Fruit fly (Drosophila melanogaster) whole organism, embryonic: ENCODE data around the gene Nthl1.

Experiments used
- Atf-2 ChIP-seq: fragments of 200-800 bp; sonication (Bioruptor generic); optimal IDR thresholded peaks from 2 replicates; lab custom pipeline; 2016; ENCODE audit warnings: missing biosample characterization, missing genetic modification characterization
- Blimp-1 ChIP-seq: fragments of 200-800 bp; sonication (Bioruptor generic); optimal IDR thresholded peaks from 3 replicates; lab custom pipeline; 2018; ENCODE audit warnings: missing biosample characterization, missing genetic modification characterization, mild to moderate bottlenecking, moderate library complexity, missing genetic modification reagents
- CG10147 ChIP-seq: fragments of 200-800 bp; sonication (Bioruptor generic); optimal IDR thresholded peaks from 2 replicates; lab custom pipeline; 2019; ENCODE audit warnings: missing biosample characterization, mild to moderate bottlenecking, missing genetic modification characterization, moderate library complexity
- CG10274 ChIP-seq: fragments of 200-800 bp; sonication (Bioruptor generic); optimal IDR thresholded peaks from 3 replicates; lab custom pipeline; 2017; ENCODE audit warnings: missing biosample characterization, mild to moderate bottlenecking, missing genetic modification characterization
- CG10366 ChIP-seq: fragments of 200-800 bp; sonication (Bioruptor generic); IDR thresholded peaks from 2 replicates; pipeline ENCODE4 v1.3.6; 2022; ENCODE audit warnings: missing biosample characterization, missing genetic modification characterization
- CG10565 ChIP-seq: fragments of 200-800 bp; sonication (Bioruptor generic); optimal IDR thresholded peaks from 3 replicates; lab custom pipeline; 2016; ENCODE audit warnings: missing biosample characterization, mild to moderate bottlenecking, missing genetic modification characterization
- CG12104 ChIP-seq: fragments of 200-800 bp; sonication (Bioruptor generic); optimal IDR thresholded peaks from 3 replicates; lab custom pipeline; 2016; ENCODE audit warnings: missing biosample characterization, missing genetic modification characterization
- CG13287 ChIP-seq: fragments of 200-800 bp; sonication (Bioruptor generic); IDR thresholded peaks from 2 replicates; pipeline ENCODE4 v1.3.6; 2022; ENCODE audit warnings: missing biosample characterization, missing genetic modification characterization; ENCODE audit not compliant: partially characterized antibody
- CG14441 ChIP-seq: fragments of 200-800 bp; sonication (Bioruptor generic); IDR thresholded peaks from 2 replicates; pipeline ENCODE4 v1.3.6; 2022; ENCODE audit warnings: missing biosample characterization, missing genetic modification characterization
- CG15479 ChIP-seq: fragments of 200-800 bp; sonication (Bioruptor generic); optimal IDR thresholded peaks from 3 replicates; lab custom pipeline; 2019; ENCODE audit warnings: missing biosample characterization, mild to moderate bottlenecking, missing genetic modification characterization, moderate library complexity
- CG18599 ChIP-seq: fragments of 200-800 bp; sonication (Bioruptor generic); optimal IDR thresholded peaks from 3 replicates; lab custom pipeline; 2017; ENCODE audit warnings: missing biosample characterization, missing genetic modification characterization, mild to moderate bottlenecking, moderate library complexity, missing genetic modification reagents
- CG18764 ChIP-seq: fragments of 200-800 bp; sonication (Bioruptor generic); optimal IDR thresholded peaks from 3 replicates; lab custom pipeline; 2016; ENCODE audit warnings: missing biosample characterization, missing genetic modification characterization
- CG3065 ChIP-seq: fragments of 200-800 bp; sonication (Bioruptor generic); optimal IDR thresholded peaks from 2 replicates; lab custom pipeline; 2016; ENCODE audit warnings: missing biosample characterization, missing genetic modification characterization
- CG31441 ChIP-seq: fragments of 200-800 bp; sonication (Bioruptor generic); IDR thresholded peaks from 2 replicates; pipeline ENCODE4 v1.3.6; 2022; ENCODE audit warnings: missing biosample characterization, missing genetic modification characterization
- CG32767 ChIP-seq: fragments of 200-800 bp; sonication (Bioruptor generic); IDR thresholded peaks from 2 replicates; pipeline ENCODE4 v1.3.6; 2022; ENCODE audit warnings: missing biosample characterization, missing genetic modification characterization
- CG4854 ChIP-seq: fragments of 200-800 bp; sonication (Bioruptor generic); optimal IDR thresholded peaks from 2 replicates; lab custom pipeline; 2016; ENCODE audit warnings: missing biosample characterization, missing genetic modification characterization, inconsistent platforms
- CG7839 ChIP-seq: fragments of 200-800 bp; sonication (Bioruptor generic); optimal IDR thresholded peaks from 3 replicates; lab custom pipeline; 2018; ENCODE audit warnings: missing biosample characterization, mild to moderate bottlenecking, missing genetic modification characterization, moderate library complexity
- Gug ChIP-seq: fragments of 200-800 bp; sonication (Bioruptor generic); IDR thresholded peaks from 4 replicates; pipeline ENCODE4 v1.3.6; 2022; ENCODE audit warnings: missing biosample characterization, missing genetic modification characterization
- HLH3B ChIP-seq: fragments of 200-800 bp; sonication (Bioruptor generic); IDR thresholded peaks from 2 replicates; pipeline ENCODE4 v1.3.6; 2022; ENCODE audit warnings: missing biosample characterization, missing genetic modification characterization
- HmgZ ChIP-seq: fragments of 200-800 bp; sonication (Bioruptor generic); optimal IDR thresholded peaks from 2 replicates; lab custom pipeline; 2018; ENCODE audit warnings: missing biosample characterization, mild to moderate bottlenecking, missing genetic modification characterization
- Jarid2 ChIP-seq: fragments of 200-800 bp; sonication (Bioruptor generic); optimal IDR thresholded peaks from 3 replicates; lab custom pipeline; 2017; ENCODE audit warnings: mild to moderate bottlenecking, missing biosample characterization, missing genetic modification reagents, missing genetic modification characterization
- Oaz ChIP-seq: fragments of 200-800 bp; sonication (Bioruptor generic); IDR thresholded peaks from 2 replicates; pipeline ENCODE4 v1.3.6; 2022; ENCODE audit warnings: missing biosample characterization, missing genetic modification characterization
- Rfx ChIP-seq: fragments of 200-800 bp; sonication (Bioruptor generic); IDR thresholded peaks from 2 replicates; pipeline ENCODE4 v1.3.6; 2022; ENCODE audit warnings: missing biosample characterization, missing genetic modification characterization
- Scr ChIP-seq: fragments of 200-800 bp; sonication (Bioruptor generic); IDR thresholded peaks from 2 replicates; pipeline ENCODE4 v1.3.6; 2022; ENCODE audit warnings: missing biosample characterization, missing genetic modification characterization; ENCODE audit not compliant: partially characterized antibody
- Trl ChIP-seq, 3 experiments: fragments of >200 bp in 2 of 3; fragments of 200-800 bp in 1 of 3; sonication (Bioruptor generic) in 1 of 3; optimal IDR thresholded peaks; 2 replicates in 1 of 3; 3 replicates in 2 of 3; lab custom pipeline; 2016 to 2017; ENCODE audit warnings: missing biosample characterization in 1 of 3, missing genetic modification characterization in 1 of 3
- aop ChIP-seq: fragments of 200-800 bp; sonication (Bioruptor generic); IDR thresholded peaks from 2 replicates; pipeline ENCODE4 v1.3.6; 2022; ENCODE audit warnings: missing biosample characterization, missing genetic modification characterization
- ase ChIP-seq: fragments of 200-800 bp; sonication (Bioruptor generic); IDR thresholded peaks from 3 replicates; pipeline ENCODE4 v1.3.6; 2022; ENCODE audit warnings: missing biosample characterization, missing genetic modification characterization
- chm ChIP-seq: fragments of 200-800 bp; sonication (Bioruptor generic); IDR thresholded peaks from 2 replicates; pipeline ENCODE4 v1.3.6; 2022; ENCODE audit warnings: missing biosample characterization, missing genetic modification characterization
- cwo ChIP-seq: fragments of 200-800 bp; sonication (Bioruptor generic); optimal IDR thresholded peaks from 3 replicates; lab custom pipeline; 2017; ENCODE audit warnings: missing biosample characterization, missing genetic modification characterization, mild to moderate bottlenecking, moderate library complexity, missing genetic modification reagents
- disco-r ChIP-seq: fragments of 200-800 bp; sonication (Bioruptor generic); optimal IDR thresholded peaks from 2 replicates; lab custom pipeline; 2016; ENCODE audit warnings: missing biosample characterization, missing genetic modification characterization
- eve ChIP-seq, 2 experiments: fragments of >200 bp; optimal IDR thresholded peaks; 2 replicates each; lab custom pipeline; 2017; ENCODE audit warnings: missing biosample characterization in 2 of 2, missing genetic modification characterization in 2 of 2
- gcm ChIP-seq: fragments of 200-800 bp; sonication (Bioruptor generic); optimal IDR thresholded peaks from 2 replicates; lab custom pipeline; 2019; ENCODE audit warnings: missing biosample characterization, mild to moderate bottlenecking, missing genetic modification characterization, moderate library complexity
- kni ChIP-seq: fragments of 200-800 bp; sonication (Bioruptor generic); optimal IDR thresholded peaks from 3 replicates; lab custom pipeline; 2017; ENCODE audit warnings: mild to moderate bottlenecking, missing biosample characterization, missing genetic modification reagents, missing genetic modification characterization
- lab ChIP-seq: fragments of 200-800 bp; sonication (Bioruptor generic); optimal IDR thresholded peaks from 3 replicates; lab custom pipeline; 2017; ENCODE audit warnings: missing biosample characterization, missing genetic modification characterization, mild to moderate bottlenecking, moderate library complexity, missing genetic modification reagents
- nom ChIP-seq: fragments of 200-800 bp; sonication (Bioruptor generic); optimal IDR thresholded peaks from 2 replicates; lab custom pipeline; 2017; ENCODE audit warnings: missing biosample characterization, missing genetic modification characterization, mild to moderate bottlenecking, moderate library complexity, missing genetic modification reagents
- prd ChIP-seq, 3 experiments: fragments of >200 bp in 2 of 3; fragments of 200-800 bp in 1 of 3; sonication (Bioruptor generic) in 1 of 3; optimal IDR thresholded peaks in 2 of 3; IDR thresholded peaks in 1 of 3; 2 replicates in 2 of 3; 3 replicates in 1 of 3; pipeline versions ENCODE4 v1.3.6 to Lab custom; 2017 to 2022; ENCODE audit warnings: missing biosample characterization in 1 of 3, missing genetic modification characterization in 1 of 3
- psq ChIP-seq: fragments of 200-800 bp; sonication (Bioruptor generic); optimal IDR thresholded peaks from 2 replicates; lab custom pipeline; 2017; ENCODE audit warnings: missing biosample characterization, missing genetic modification characterization
- row ChIP-seq: fragments of 200-800 bp; sonication (Bioruptor generic); IDR thresholded peaks from 3 replicates; pipeline ENCODE4 v1.3.6; 2022; ENCODE audit warnings: missing biosample characterization, missing genetic modification characterization
- sens ChIP-seq: fragments of 200-800 bp; sonication (Bioruptor generic); peaks from one replicate; lab custom pipeline; 2016; ENCODE audit warnings: missing biosample characterization, missing genetic modification characterization
- sim ChIP-seq: fragments of 200-800 bp; sonication (Bioruptor generic); IDR thresholded peaks from 2 replicates; pipeline ENCODE4 v1.3.6; 2022; ENCODE audit warnings: missing biosample characterization, missing genetic modification characterization
- slou ChIP-seq: fragments of 200-800 bp; sonication (Bioruptor generic); optimal IDR thresholded peaks from 3 replicates; lab custom pipeline; 2016; ENCODE audit warnings: missing biosample characterization, missing genetic modification characterization
- tio ChIP-seq: fragments of 200-800 bp; sonication (Bioruptor generic); optimal IDR thresholded peaks from 2 replicates; lab custom pipeline; 2017; ENCODE audit warnings: missing biosample characterization, missing genetic modification characterization, inconsistent platforms
- tll ChIP-seq, 2 experiments: fragments of 200-800 bp in 1 of 2; fragments of >200 bp in 1 of 2; sonication (Bioruptor generic) in 1 of 2; optimal IDR thresholded peaks; 2 replicates each; lab custom pipeline; 2017 to 2019; ENCODE audit warnings: missing biosample characterization in 2 of 2, missing genetic modification characterization in 2 of 2, mild to moderate bottlenecking in 1 of 2, moderate library complexity in 1 of 2
- trem ChIP-seq: fragments of 200-800 bp; optimal IDR thresholded peaks from 3 replicates; lab custom pipeline; 2019; ENCODE audit warnings: missing biosample characterization, mild to moderate bottlenecking, missing genetic modification characterization, moderate library complexity
- vfl ChIP-seq: fragments of 200-800 bp; sonication (Bioruptor generic); optimal IDR thresholded peaks from 2 replicates; lab custom pipeline; 2016; ENCODE audit warnings: missing biosample characterization, missing genetic modification characterization

Gene Nthl1

dm6 chr2L:20917235-20918055, 10.2 kb downstream of the Nthl1 start (continued):
- TF ChIP-seq vfl (GFP tag; lab: Kevin White, UChicago), result peak; percentile 51
- TF ChIP-seq Jarid2 (GFP tag; lab: Kevin White, UChicago), result peak; percentile 73
- no peak for TF ChIP-seq CG4854 (GFP tag; lab: Kevin White, UChicago)
- no peak for TF ChIP-seq aop
- TF ChIP-seq tio (GFP tag; lab: Kevin White, UChicago), result peak; percentile 71
- peak; percentile 68; the same call in 3 of the 4 replicates for TF ChIP-seq Gug (GFP tag; lab: Robert Waterston, UW)
- no peak for TF ChIP-seq Scr
- peak; percentile 5 for TF ChIP-seq slou (GFP tag; lab: Kevin White, UChicago)
- TF ChIP-seq Oaz (GFP tag; lab: Robert Waterston, UW), result peak; percentile 21; the same call in 1 of the 2 replicates
- TF ChIP-seq trem (tag; lab: Kevin White, UChicago), result peak; percentile 86
- TF ChIP-seq CG10565, result no peak
- peak; percentile 66 for TF ChIP-seq CG10147 (GFP tag; lab: Kevin White, UChicago)
- peak; percentile 89 for TF ChIP-seq CG18764 (GFP tag; lab: Kevin White, UChicago)

DNA sequence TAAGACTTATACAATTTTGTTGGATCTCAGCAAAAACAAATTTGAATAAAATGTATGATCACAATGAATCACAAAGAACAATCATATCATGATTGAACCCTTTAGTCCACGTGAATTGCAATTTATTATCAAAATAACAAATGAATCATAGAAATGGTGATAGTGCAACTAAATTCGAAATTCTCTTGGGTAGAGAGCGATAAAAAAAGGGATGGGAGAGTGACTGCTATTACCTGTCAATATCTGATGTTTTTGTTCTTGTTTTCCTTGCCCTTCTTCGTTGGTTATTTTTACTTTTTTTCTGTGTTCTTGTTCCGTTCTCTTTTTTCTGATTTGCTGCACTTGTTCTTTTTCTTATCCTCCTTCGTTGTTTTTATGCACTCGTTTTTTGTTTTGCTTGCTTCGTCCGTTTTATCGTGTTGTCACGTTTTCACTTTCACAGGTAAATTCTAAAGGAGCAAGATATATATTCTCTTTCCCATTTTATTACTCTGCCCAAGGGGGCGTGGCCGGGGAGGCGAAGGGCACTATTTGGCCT, 10.9 kb downstream of the Nthl1 start:
- peak; percentile 67 for TF ChIP-seq psq (GFP tag; lab: Kevin White, UChicago)
- peak in 1 of 2 experiments; percentile 55 for TF ChIP-seq eve (GFP tag; optimal IDR thresholded peaks at IDR 0.05; lab: Kevin White, UChicago)
- 0 out of 2 replicates have a peak, but pooled peaks have one; percentile 16 for TF ChIP-seq sim (GFP tag; lab: Robert Waterston, UW)
- TF ChIP-seq tll (GFP tag; optimal IDR thresholded peaks at IDR 0.05; lab: Kevin White, UChicago), result peak in 1 of 2 experiments; percentile 12
- no peak for TF ChIP-seq HmgZ (tag; lab: Kevin White, UChicago)
- peak; percentile 54 for TF ChIP-seq CG15479 (GFP tag; lab: Kevin White, UChicago)
- TF ChIP-seq gcm (GFP tag; lab: Kevin White, UChicago), result no peak
- peak; percentile 92 for TF ChIP-seq nom (GFP tag; lab: Kevin White, UChicago)
- peak; percentile 44 for TF ChIP-seq sens (GFP tag; lab: Kevin White, UChicago)
- TF ChIP-seq kni (GFP tag; lab: Kevin White, UChicago), result peak; percentile 24
- TF ChIP-seq Blimp-1 (GFP tag; lab: Kevin White, UChicago), result peak; percentile 23
- peak in 1 of 2 experiments; percentile 18 for TF ChIP-seq Trl (optimal IDR thresholded peaks at IDR 0.05; lab: Kevin White, UChicago)
- no peak for TF ChIP-seq Trl (GFP tag; optimal IDR thresholded peaks at IDR 0.05; lab: Kevin White, UChicago)
- peak; percentile 65 for TF ChIP-seq CG3065
- no peak for TF ChIP-seq Atf-2 (GFP tag; lab: Kevin White, UChicago)

DNA sequence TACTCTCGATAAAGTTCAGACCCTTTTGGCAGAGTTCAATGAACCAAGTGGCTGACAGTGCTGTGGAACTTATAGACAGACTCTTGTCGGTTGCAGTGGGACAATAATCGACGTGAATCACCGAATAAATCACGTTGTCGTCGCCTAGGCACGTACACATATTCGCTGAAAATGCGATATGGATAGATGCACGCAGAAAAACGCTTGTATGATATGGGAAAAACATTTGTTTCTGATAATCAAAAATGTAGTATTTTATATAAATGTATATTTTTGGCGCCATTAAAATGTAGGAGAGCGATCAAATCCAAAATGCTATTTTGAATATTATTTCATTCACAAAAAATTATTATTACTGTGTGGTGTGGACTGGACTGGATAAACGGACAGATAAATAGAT, 12.4 kb downstream of the Nthl1 start:
- TF ChIP-seq CG10274 (GFP tag; lab: Kevin White, UChicago) (no peak), HLH3B (GFP tag; lab: Robert Waterston, UW) (peak; percentile 55), disco-r (GFP tag; lab: Kevin White, UChicago) (no peak), prd (optimal IDR thresholded peaks at IDR 0.05; lab: Kevin White, UChicago) (no peak), prd (GFP tag; IDR thresholded peaks at IDR 0.05; lab: Robert Waterston, UW) (peak; percentile 63), CG10366 (GFP tag; lab: Robert Waterston, UW) (peak; percentile 56), CG7839 (tag; lab: Kevin White, UChicago) (peak; percentile 47), CG14441 (peak; percentile 58), cwo (GFP tag; lab: Kevin White, UChicago) (peak; percentile 36), CG32767 (peak; percentile 36; the same call in 1 of the 2 replicates), chm (peak; percentile 16; the same call in 1 of the 2 replicates), row (peak; percentile 66), CG31441 (GFP tag; lab: Robert Waterston, UW) (peak; percentile 58; the same call in 1 of the 2 replicates), ase (GFP tag; lab: Robert Waterston, UW) (peak; percentile 44; the same call in 1 of the 3 replicates), CG13287 (GFP tag; lab: Robert Waterston, UW) (no peak), CG18599 (GFP tag; lab: Kevin White, UChicago) (peak; percentile 32), lab (GFP tag; lab: Kevin White, UChicago) (peak; percentile 71), Rfx (GFP tag; lab: Robert Waterston, UW) (peak; percentile 25; the same call in 1 of the 2 replicates), CG12104 (peak; percentile 32)
